Fruit fly (Drosophila melanogaster) whole organism, wandering third instar larva: ENCODE measurements around the gene Unc-115a.

Experiments used
- CrebA ChIP-seq: fragments of 200-800 bp; sonication (Bioruptor generic); optimal IDR thresholded peaks from 2 replicates; lab custom pipeline; 2016; ENCODE audit warnings: missing biosample characterization, mild to moderate bottlenecking, missing genetic modification characterization, borderline replicate concordance
- HLH106 ChIP-seq: fragments of 200-800 bp; optimal IDR thresholded peaks from 3 replicates; lab custom pipeline; 2019; ENCODE audit warnings: missing biosample characterization, mild to moderate bottlenecking, missing genetic modification characterization, moderate library complexity
- Rel ChIP-seq, 2 experiments: fragments of 200-800 bp; sonication (Bioruptor generic) in 1 of 2; optimal IDR thresholded peaks; 2 replicates in 1 of 2; 3 replicates in 1 of 2; lab custom pipeline; 2016 to 2019; ENCODE audit warnings: mild to moderate bottlenecking in 2 of 2, missing biosample characterization in 2 of 2, missing genetic modification characterization in 2 of 2, moderate library complexity in 1 of 2
- Sp1 ChIP-seq: fragments of 200-800 bp; sonication (Bioruptor generic); optimal IDR thresholded peaks from 3 replicates; lab custom pipeline; 2019; ENCODE audit warnings: missing biosample characterization, mild to moderate bottlenecking, missing genetic modification characterization, moderate library complexity
- br ChIP-seq: fragments of 200-800 bp; sonication (Bioruptor generic); optimal IDR thresholded peaks from 2 replicates; lab custom pipeline; 2016; ENCODE audit warnings: missing biosample characterization, missing genetic modification characterization
- brk ChIP-seq: fragments of 200-800 bp; sonication (Bioruptor generic); optimal IDR thresholded peaks from 2 replicates; lab custom pipeline; 2016; ENCODE audit warnings: missing biosample characterization, mild to moderate bottlenecking, missing genetic modification characterization
- jim ChIP-seq: fragments of 175-275, 200-325 bp; sonication (Bioruptor generic); optimal IDR thresholded peaks from 2 replicates; lab custom pipeline; 2016; ENCODE audit warnings: missing biosample characterization, mild to moderate bottlenecking, missing genetic modification characterization
- lola ChIP-seq: fragments of >200 bp; optimal IDR thresholded peaks from 2 replicates; lab custom pipeline; 2017; ENCODE audit warnings: missing biosample characterization, missing genetic modification characterization
- pan ChIP-seq: fragments of >200 bp; optimal IDR thresholded peaks from 2 replicates; lab custom pipeline; 2017
- psq ChIP-seq: fragments of 200-800 bp; sonication (Bioruptor generic); optimal IDR thresholded peaks from 3 replicates; lab custom pipeline; 2017; ENCODE audit warnings: missing biosample characterization, mild to moderate bottlenecking, missing genetic modification characterization, moderate library complexity
- rgr ChIP-seq: fragments of 200-800 bp; sonication (Bioruptor generic); optimal IDR thresholded peaks from 3 replicates; lab custom pipeline; 2016; ENCODE audit warnings: missing biosample characterization, mild to moderate bottlenecking, missing genetic modification characterization
- usp ChIP-seq: fragments of >200 bp; optimal IDR thresholded peaks from 2 replicates; lab custom pipeline; 2017; ENCODE audit warnings: missing biosample characterization, missing genetic modification characterization
- woc ChIP-seq: sonication (Bioruptor generic); optimal IDR thresholded peaks from 2 replicates; lab custom pipeline; 2016; ENCODE audit warnings: missing biosample characterization, mild to moderate bottlenecking, missing genetic modification characterization

dm6 chr3R:9743217-9743616 lies 38.0 kb upstream of the Unc-115a start, which contains the start of gene CG31415:
- no peak for TF ChIP-seq Sp1 (GFP tag; lab: Kevin White, UChicago)
- TF ChIP-seq lola (GFP tag; lab: Kevin White, UChicago), result no peak
- TF ChIP-seq brk (GFP tag; lab: Kevin White, UChicago), result no peak
- no peak for TF ChIP-seq psq (GFP tag; lab: Kevin White, UChicago)
- no peak for TF ChIP-seq usp (GFP tag; lab: Kevin White, UChicago)
- no peak for TF ChIP-seq rgr (GFP tag; lab: Kevin White, UChicago)
- TF ChIP-seq pan (lab: Kevin White, UChicago), result no peak
- TF ChIP-seq jim (GFP tag; lab: Kevin White, UChicago), result no peak
- no peak for TF ChIP-seq Rel (GFP tag; optimal IDR thresholded peaks at IDR 0.05; lab: Kevin White, UChicago)
- no peak for TF ChIP-seq Rel (tag; optimal IDR thresholded peaks at IDR 0.05; lab: Kevin White, UChicago)
- TF ChIP-seq HLH106 (tag; lab: Kevin White, UChicago), result no peak
- no peak for TF ChIP-seq CrebA (GFP tag; lab: Kevin White, UChicago)
- TF ChIP-seq woc (GFP tag; lab: Kevin White, UChicago), result no peak
- TF ChIP-seq br (GFP tag; lab: Kevin White, UChicago), result no peak
